Fruit fly (Drosophila melanogaster) whole organism, embryonic: ENCODE data around the gene Karybeta3.

Source experiments
- Awh ChIP-seq: fragments of 200-800 bp; sonication (Bioruptor generic); IDR thresholded peaks from 2 replicates; pipeline ENCODE4, ENCODE4 v1.3.6; 2022; ENCODE audit warnings: missing biosample characterization, missing genetic modification characterization
- Bdp1 ChIP-seq: fragments of 200-800 bp; sonication (Bioruptor generic); optimal IDR thresholded peaks from 3 replicates; lab custom pipeline; 2016; ENCODE audit warnings: missing biosample characterization, missing genetic modification characterization
- CG10267 ChIP-seq: fragments of 200-800 bp; sonication (Bioruptor generic); optimal IDR thresholded peaks from 2 replicates; lab custom pipeline; 2018; ENCODE audit warnings: missing biosample characterization, mild to moderate bottlenecking, missing genetic modification characterization, moderate library complexity
- CG10565 ChIP-seq: fragments of 200-800 bp; sonication (Bioruptor generic); optimal IDR thresholded peaks from 3 replicates; lab custom pipeline; 2016; ENCODE audit warnings: missing biosample characterization, mild to moderate bottlenecking, missing genetic modification characterization
- CG12299 ChIP-seq: fragments of 200-800 bp; sonication (Bioruptor generic); optimal IDR thresholded peaks from 2 replicates; lab custom pipeline; 2018; ENCODE audit warnings: missing biosample characterization, mild to moderate bottlenecking, missing genetic modification characterization
- CG14014 ChIP-seq: fragments of 200-800 bp; sonication (Bioruptor generic); IDR thresholded peaks from 2 replicates; pipeline ENCODE4 v1.3.6; 2022; ENCODE audit warnings: missing biosample characterization, missing genetic modification characterization
- CG15601 ChIP-seq: fragments of 200-800 bp; sonication (Bioruptor generic); optimal IDR thresholded peaks from 3 replicates; lab custom pipeline; 2019; ENCODE audit warnings: missing biosample characterization, mild to moderate bottlenecking, missing genetic modification characterization, moderate library complexity
- CG17568 ChIP-seq: fragments of 200-800 bp; sonication (Bioruptor generic); optimal IDR thresholded peaks from 2 replicates; lab custom pipeline; 2018; ENCODE audit warnings: missing biosample characterization, mild to moderate bottlenecking, missing genetic modification characterization, moderate library complexity
- CG2120 ChIP-seq: fragments of 200-800 bp; sonication (Bioruptor generic); optimal IDR thresholded peaks from 3 replicates; lab custom pipeline; 2016; ENCODE audit warnings: missing biosample characterization, missing genetic modification characterization
- CG2129 ChIP-seq: fragments of 200-800 bp; sonication (Bioruptor generic); IDR thresholded peaks from 2 replicates; pipeline ENCODE4 v1.3.6; 2022; ENCODE audit warnings: missing biosample characterization, missing genetic modification characterization; ENCODE audit not compliant: partially characterized antibody
- CG2712 ChIP-seq: fragments of 200-800 bp; optimal IDR thresholded peaks from 3 replicates; lab custom pipeline; 2019; ENCODE audit warnings: missing biosample characterization, mild to moderate bottlenecking, missing genetic modification characterization, moderate library complexity
- CG4424 ChIP-seq: fragments of 200-800 bp; sonication (Bioruptor generic); optimal IDR thresholded peaks from 3 replicates; lab custom pipeline; 2016; ENCODE audit warnings: missing biosample characterization, missing genetic modification characterization
- CG6254 ChIP-seq: fragments of 200-800 bp; sonication (Bioruptor generic); optimal IDR thresholded peaks from 3 replicates; lab custom pipeline; 2017; ENCODE audit warnings: mild to moderate bottlenecking, missing biosample characterization, missing genetic modification reagents, missing genetic modification characterization
- CG7786 ChIP-seq: fragments of 200-800 bp; sonication (Bioruptor generic); optimal IDR thresholded peaks from 2 replicates; lab custom pipeline; 2016; ENCODE audit warnings: missing biosample characterization, missing genetic modification characterization
- CHES-1-like ChIP-seq: fragments of 200-800 bp; sonication (Bioruptor generic); optimal IDR thresholded peaks from 2 replicates; lab custom pipeline; 2016; ENCODE audit warnings: missing biosample characterization, missing genetic modification characterization
- Chrac-16 ChIP-seq: fragments of 200-800 bp; sonication (Bioruptor generic); optimal IDR thresholded peaks from 3 replicates; lab custom pipeline; 2016; ENCODE audit warnings: missing biosample characterization, missing genetic modification characterization
- CrebB ChIP-seq: fragments of 200-800 bp; sonication (Bioruptor generic); optimal IDR thresholded peaks from 3 replicates; lab custom pipeline; 2018; ENCODE audit warnings: missing biosample characterization, mild to moderate bottlenecking, missing genetic modification characterization
- Dref ChIP-seq: fragments of 200-800 bp; sonication (Bioruptor generic); IDR thresholded peaks from 2 replicates; pipeline ENCODE4 v1.3.6; 2022; ENCODE audit warnings: missing biosample characterization, missing genetic modification characterization
- Hr3 ChIP-seq: fragments of 200-800 bp; sonication (Bioruptor generic); optimal IDR thresholded peaks from 3 replicates; lab custom pipeline; 2016; ENCODE audit warnings: missing biosample characterization, missing genetic modification characterization
- Hr51 ChIP-seq, 2 experiments: fragments of 200-800 bp; sonication (Bioruptor generic); optimal IDR thresholded peaks; 2 replicates in 1 of 2; 3 replicates in 1 of 2; lab custom pipeline; 2016 to 2018; ENCODE audit warnings: missing biosample characterization in 2 of 2, missing genetic modification characterization in 2 of 2, mild to moderate bottlenecking in 1 of 2, moderate library complexity in 1 of 2
- Hsf ChIP-seq: fragments of 200-800 bp; sonication (Bioruptor generic); optimal IDR thresholded peaks from 3 replicates; lab custom pipeline; 2016; ENCODE audit warnings: missing biosample characterization, missing genetic modification characterization
- Med ChIP-seq: fragments of 200-800 bp; sonication (Bioruptor generic); peaks from one replicate; lab custom pipeline; 2016; ENCODE audit warnings: missing biosample characterization, missing genetic modification characterization, mild to moderate bottlenecking, inconsistent platforms, moderate library complexity
- Neu2 ChIP-seq: fragments of 200-800 bp; sonication (Bioruptor generic); optimal IDR thresholded peaks from 3 replicates; lab custom pipeline; 2016; ENCODE audit warnings: missing biosample characterization, missing genetic modification characterization, borderline replicate concordance
- Nf-YB ChIP-seq: fragments of 200-800 bp; sonication (Bioruptor generic); optimal IDR thresholded peaks from 3 replicates; lab custom pipeline; 2019; ENCODE audit warnings: missing biosample characterization, mild to moderate bottlenecking, missing genetic modification characterization, moderate library complexity
- PHDP ChIP-seq: fragments of 200-800 bp; sonication (Bioruptor generic); optimal IDR thresholded peaks from 3 replicates; lab custom pipeline; 2018; ENCODE audit warnings: missing biosample characterization, mild to moderate bottlenecking, missing genetic modification characterization, moderate library complexity
- Ptx1 ChIP-seq: fragments of 200-800 bp; sonication (Bioruptor generic); IDR thresholded peaks from 2 replicates; pipeline ENCODE4 v1.3.6; 2022; ENCODE audit warnings: missing biosample characterization, missing genetic modification characterization
- Stat92E ChIP-seq, 3 experiments: fragments of >200 bp in 2 of 3; fragments of 200-800 bp in 1 of 3; sonication (Bioruptor generic) in 1 of 3; optimal IDR thresholded peaks; 2 replicates each; lab custom pipeline; 2017 to 2019; ENCODE audit warnings: missing biosample characterization in 3 of 3, missing genetic modification characterization in 3 of 3, mild to moderate bottlenecking in 1 of 3, moderate library complexity in 1 of 3
- Taf1 ChIP-seq: fragments of 200-800 bp; sonication (Bioruptor generic); IDR thresholded peaks from 2 replicates; pipeline ENCODE4 v1.3.6; 2022; ENCODE audit warnings: missing biosample characterization, missing genetic modification characterization
- Tbp ChIP-seq: fragments of >200 bp; optimal IDR thresholded peaks from 2 replicates; lab custom pipeline; 2018; ENCODE audit warnings: missing biosample characterization, missing genetic modification characterization
- Xbp1 ChIP-seq: fragments of 200-800 bp; sonication (Bioruptor generic); optimal IDR thresholded peaks from 3 replicates; lab custom pipeline; 2016; ENCODE audit warnings: missing biosample characterization, mild to moderate bottlenecking, missing genetic modification characterization
- YL-1 ChIP-seq: fragments of 200-800 bp; sonication (Bioruptor generic); optimal IDR thresholded peaks from 3 replicates; lab custom pipeline; 2017; ENCODE audit warnings: missing biosample characterization, mild to moderate bottlenecking, missing genetic modification characterization
- chm ChIP-seq: fragments of 200-800 bp; sonication (Bioruptor generic); IDR thresholded peaks from 2 replicates; pipeline ENCODE4 v1.3.6; 2022; ENCODE audit warnings: missing biosample characterization, missing genetic modification characterization
- chn ChIP-seq: fragments of 200-800 bp; sonication (Bioruptor generic); optimal IDR thresholded peaks from 2 replicates; lab custom pipeline; 2016; ENCODE audit warnings: missing biosample characterization, missing genetic modification characterization
- crol ChIP-seq: fragments of 200-800 bp; sonication (Bioruptor generic); IDR thresholded peaks from 2 replicates; pipeline ENCODE4 v1.3.6; 2022; ENCODE audit warnings: missing biosample characterization, missing genetic modification characterization
- danr ChIP-seq: fragments of 200-800 bp; sonication (Bioruptor generic); IDR thresholded peaks from 2 replicates; pipeline ENCODE4 v1.3.6; 2022; ENCODE audit warnings: missing biosample characterization, missing genetic modification characterization
- fd64A ChIP-seq: fragments of 200-800 bp; sonication (Bioruptor generic); optimal IDR thresholded peaks from 3 replicates; lab custom pipeline; 2018; ENCODE audit warnings: missing biosample characterization, mild to moderate bottlenecking, missing genetic modification characterization
- gem ChIP-seq: fragments of 200-800 bp; sonication (Bioruptor generic); optimal IDR thresholded peaks from 2 replicates; lab custom pipeline; 2019; ENCODE audit warnings: missing biosample characterization, mild to moderate bottlenecking, missing genetic modification characterization, moderate library complexity
- gfzf ChIP-seq: fragments of 200-800 bp; sonication (Bioruptor generic); optimal IDR thresholded peaks from 2 replicates; lab custom pipeline; 2016; ENCODE audit warnings: missing biosample characterization, mild to moderate bottlenecking, missing genetic modification characterization, moderate library complexity
- grau ChIP-seq: fragments of 200-800 bp; optimal IDR thresholded peaks from 3 replicates; lab custom pipeline; 2019; ENCODE audit warnings: missing biosample characterization, mild to moderate bottlenecking, missing genetic modification characterization, moderate library complexity
- nerfin-2 ChIP-seq: fragments of 200-800 bp; sonication (Bioruptor generic); IDR thresholded peaks from 2 replicates; pipeline ENCODE4 v1.3.6; 2022; ENCODE audit warnings: missing biosample characterization, missing genetic modification characterization; ENCODE audit not compliant: partially characterized antibody
- nmo ChIP-seq: fragments of 200-800 bp; sonication (Bioruptor generic); optimal IDR thresholded peaks from 2 replicates; lab custom pipeline; 2018; ENCODE audit warnings: missing biosample characterization, mild to moderate bottlenecking, missing genetic modification characterization, moderate library complexity
- nom ChIP-seq: fragments of 200-800 bp; sonication (Bioruptor generic); optimal IDR thresholded peaks from 2 replicates; lab custom pipeline; 2017; ENCODE audit warnings: missing biosample characterization, missing genetic modification characterization, mild to moderate bottlenecking, moderate library complexity, missing genetic modification reagents
- pzg ChIP-seq: fragments of 200-800 bp; sonication (Bioruptor generic); optimal IDR thresholded peaks from 3 replicates; lab custom pipeline; 2018; ENCODE audit warnings: missing biosample characterization, mild to moderate bottlenecking, missing genetic modification characterization, moderate library complexity
- ro ChIP-seq: fragments of 200-800 bp; sonication (Bioruptor generic); IDR thresholded peaks from 2 replicates; pipeline ENCODE4 v1.3.6; 2022; ENCODE audit warnings: missing biosample characterization, missing genetic modification characterization
- sens ChIP-seq: fragments of 200-800 bp; sonication (Bioruptor generic); peaks from one replicate; lab custom pipeline; 2016; ENCODE audit warnings: missing biosample characterization, missing genetic modification characterization
- sob ChIP-seq: fragments of 200-800 bp; sonication (Bioruptor generic); IDR thresholded peaks from 2 replicates; pipeline ENCODE4 v1.3.6; 2022; ENCODE audit warnings: missing biosample characterization, missing genetic modification characterization
- sug ChIP-seq: fragments of 200-800 bp; optimal IDR thresholded peaks from 2 replicates; lab custom pipeline; 2019; ENCODE audit warnings: missing biosample characterization, mild to moderate bottlenecking, missing genetic modification characterization, moderate library complexity
- tup ChIP-seq: fragments of 200-800 bp; sonication (Bioruptor generic); optimal IDR thresholded peaks from 2 replicates; lab custom pipeline; 2016; ENCODE audit warnings: missing biosample characterization, mild to moderate bottlenecking, missing genetic modification characterization, moderate library complexity
- vvl ChIP-seq: fragments of 200-800 bp; sonication (Bioruptor generic); IDR thresholded peaks from 2 replicates; pipeline ENCODE4 v1.3.6; 2022; ENCODE audit warnings: missing biosample characterization, missing genetic modification characterization

Karybeta3 gene

DNA sequence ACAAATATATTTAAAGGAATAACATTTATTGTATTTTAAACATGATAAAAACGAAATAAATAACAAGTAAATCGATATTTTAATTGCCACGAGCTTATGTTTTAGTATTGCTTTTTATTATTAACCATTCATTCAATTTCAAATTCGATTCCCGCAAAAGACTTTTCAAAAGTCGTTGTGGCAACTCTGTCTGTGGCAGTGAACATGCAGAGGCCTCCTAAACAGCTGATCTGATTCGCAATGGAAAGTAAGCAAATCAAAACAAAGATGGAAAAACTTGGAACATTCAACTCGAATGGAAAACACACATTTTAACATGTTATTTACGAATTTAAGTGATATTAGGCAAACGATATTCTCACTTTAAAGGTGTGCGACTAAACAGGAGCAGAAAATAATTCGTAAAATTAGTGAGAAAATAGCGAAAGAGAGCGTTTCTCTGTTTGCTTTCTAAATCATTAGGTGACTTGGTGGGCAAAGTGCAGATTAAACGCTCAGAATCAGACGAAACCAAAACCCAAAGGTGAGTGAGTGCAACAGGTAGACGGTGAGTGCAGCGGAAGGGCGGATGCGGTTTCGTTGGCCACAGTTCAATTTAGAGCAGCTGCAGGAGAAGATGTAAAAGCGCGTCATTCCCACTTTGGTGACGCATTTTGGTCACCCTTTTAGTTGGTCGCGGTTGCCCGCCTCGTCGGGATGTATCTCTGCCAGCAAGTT is 5.7 kb downstream of the Karybeta3 start, which contains the start of gene spartin (continued):
- TF ChIP-seq nom (GFP tag; lab: Kevin White, UChicago) (peak; percentile 26), gem (tag; lab: Kevin White, UChicago) (no peak), fd64A (GFP tag; lab: Kevin White, UChicago) (no peak), Taf1 (GFP tag; lab: Robert Waterston, UW) (no peak), CHES-1-like (GFP tag; lab: Kevin White, UChicago) (no peak), crol (GFP tag; lab: Robert Waterston, UW) (no peak), CG2120 (GFP tag; lab: Kevin White, UChicago) (peak; percentile 58), CG7786 (GFP tag; lab: Kevin White, UChicago) (no peak), Ptx1 (GFP tag; lab: Robert Waterston, UW) (0 out of 2 replicates have a peak, but pooled peaks have one; percentile 21), CG14014 (GFP tag; lab: Robert Waterston, UW) (peak; percentile 21; the same call in 1 of the 2 replicates), Hsf (peak; percentile 26), Chrac-16 (GFP tag; lab: Kevin White, UChicago) (peak; percentile 12), nerfin-2 (GFP tag; lab: Robert Waterston, UW) (no peak), CG10565 (GFP tag; lab: Kevin White, UChicago) (no peak), nmo (peak; percentile 20), CG6254 (GFP tag; lab: Kevin White, UChicago) (no peak), grau (tag; lab: Kevin White, UChicago) (peak; percentile 23), PHDP (tag; lab: Kevin White, UChicago) (peak; percentile 14), Nf-YB (GFP tag; lab: Kevin White, UChicago) (no peak), CG4424 (GFP tag; lab: Kevin White, UChicago) (peak; percentile 28), pzg (peak; percentile 58), vvl (peak; percentile 58), chn (GFP tag; lab: Kevin White, UChicago) (peak; percentile 9), CG10267 (tag; lab: Kevin White, UChicago) (peak; percentile 4), CrebB (tag; lab: Kevin White, UChicago) (no peak), Dref (GFP tag; lab: Robert Waterston, UW) (peak; percentile 53), Hr51 (GFP tag; optimal IDR thresholded peaks at IDR 0.05; lab: Kevin White, UChicago) (no peak), Hr3 (GFP tag; lab: Kevin White, UChicago) (peak; percentile 4), CG17568 (GFP tag; lab: Kevin White, UChicago) (no peak), CG2129 (no peak), CG2712 (tag; lab: Kevin White, UChicago) (peak; percentile 28), Med (GFP tag; lab: Kevin White, UChicago) (peak; percentile 85), CG15601 (tag; lab: Kevin White, UChicago) (peak; percentile 49), CG12299 (tag; lab: Kevin White, UChicago) (no peak), ro (GFP tag; lab: Robert Waterston, UW) (no peak), gfzf (GFP tag; lab: Kevin White, UChicago) (peak; percentile 3), Xbp1 (peak; percentile 45), sens (GFP tag; lab: Kevin White, UChicago) (peak; percentile 79), Stat92E (GFP tag; optimal IDR thresholded peaks at IDR 0.05; lab: Kevin White, UChicago) (no peak), sob (GFP tag; lab: Robert Waterston, UW) (peak; percentile 39; the same call in 1 of the 2 replicates), YL-1 (peak; percentile 54), Awh (GFP tag; lab: Robert Waterston, UW) (no peak), sug (tag; lab: Kevin White, UChicago) (peak; percentile 17), Neu2 (GFP tag; lab: Kevin White, UChicago) (no peak), Tbp (GFP tag; lab: Kevin White, UChicago) (no peak), chm (GFP tag; lab: Robert Waterston, UW) (no peak), tup (GFP tag; lab: Kevin White, UChicago) (no peak), Bdp1 (GFP tag; lab: Kevin White, UChicago) (no peak), danr (no peak)
